Fruit fly (Drosophila melanogaster) S2 (cell line): ENCODE measurements around the gene Ublcp1.

Experiments used
- CG8478 ChIP-seq: fragments of >200 bp; optimal IDR thresholded peaks from 2 replicates; lab custom pipeline; 2018
- CTCF ChIP-seq, 2 experiments: fragments of >200 bp; optimal IDR thresholded peaks; 2 replicates each; lab custom pipeline; 2018

The Ublcp1 gene

DNA sequence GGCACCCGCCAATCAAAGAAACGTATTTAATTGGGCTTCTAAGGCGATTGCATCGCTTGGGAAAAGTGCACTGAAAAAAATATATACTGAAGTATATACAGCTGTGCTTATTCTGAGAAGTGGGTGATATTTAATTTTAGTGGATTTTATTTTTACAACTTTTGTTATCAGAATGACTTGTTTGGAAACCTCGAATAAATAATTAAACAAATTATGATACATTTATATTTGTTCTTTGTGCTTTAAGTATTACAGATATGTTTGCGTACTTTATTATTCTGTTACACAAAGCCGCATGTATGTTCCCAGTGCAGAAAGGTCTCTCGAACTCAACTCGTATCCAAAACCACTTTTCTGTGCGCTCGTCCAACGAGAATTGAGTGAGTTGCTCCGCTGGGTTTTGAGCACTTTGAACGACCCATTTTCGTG is 12.6 kb upstream of the Ublcp1 start:
- no peak for TF ChIP-seq CTCF (optimal IDR thresholded peaks at IDR 0.05; lab: Kevin White, UChicago)
- TF ChIP-seq CG8478 (lab: Kevin White, UChicago) = no peak

DNA sequence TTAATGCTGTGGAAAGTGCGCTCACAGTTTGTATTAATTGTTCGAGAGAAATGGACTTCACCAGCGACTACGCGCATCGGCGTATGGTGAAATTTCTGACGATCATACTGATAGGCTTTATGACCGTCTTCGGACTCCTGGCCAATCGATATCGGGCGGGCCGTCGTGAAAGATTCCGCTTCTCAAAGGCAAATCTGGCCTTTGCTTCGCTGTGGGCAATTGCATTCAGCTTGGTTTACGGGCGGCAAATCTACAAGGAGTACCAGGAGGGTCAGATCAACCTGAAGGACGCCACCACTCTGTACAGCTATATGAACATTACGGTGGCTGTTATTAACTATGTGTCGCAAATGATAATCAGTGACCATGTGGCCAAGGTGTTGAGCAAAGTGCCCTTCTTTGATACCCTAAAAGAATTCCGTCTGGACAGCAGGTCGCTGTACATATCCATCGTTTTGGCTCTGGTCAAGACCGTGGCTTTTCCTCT is 9.6 kb upstream of the Ublcp1 start, which contains the start of gene Gr94a:
Gene Gr94a (plus strand): TSS at position 51 of the 487 bp plus-strand sequence.
- TF ChIP-seq CG8478 (lab: Kevin White, UChicago) (no peak), CTCF (optimal IDR thresholded peaks at IDR 0.05; lab: Kevin White, UChicago) (no peak)

DNA sequence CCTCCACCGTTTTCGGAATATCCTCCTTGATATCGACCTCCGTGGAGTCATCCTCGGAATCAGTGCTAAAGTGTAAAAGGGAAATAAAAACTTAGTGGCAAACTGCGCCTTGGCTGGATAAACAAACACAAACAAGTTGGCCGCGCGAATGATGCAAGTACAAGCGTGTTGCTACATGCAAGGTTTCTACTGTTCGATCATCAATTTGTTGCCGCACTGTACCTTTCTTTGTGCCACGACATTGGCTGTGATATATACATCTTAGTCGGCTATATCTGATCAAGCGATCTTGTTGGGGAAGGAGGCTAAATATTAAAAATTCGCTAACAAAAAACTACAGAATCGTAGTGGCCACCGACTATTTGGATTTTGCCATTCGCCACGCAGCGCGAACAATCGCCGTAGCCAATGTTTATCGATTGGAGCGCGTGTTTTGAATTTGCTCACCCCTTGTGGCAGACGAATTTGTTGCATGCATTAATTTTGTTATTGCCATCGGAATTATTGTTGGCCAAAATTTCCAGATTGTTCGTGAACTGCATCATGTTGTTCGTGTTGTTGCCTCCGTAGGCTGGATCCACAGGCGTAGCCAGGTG is 8.1 kb upstream of the Ublcp1 start:
- no peak for TF ChIP-seq CG8478 (lab: Kevin White, UChicago)
- no peak for TF ChIP-seq CTCF (optimal IDR thresholded peaks at IDR 0.05; lab: Kevin White, UChicago)

DNA sequence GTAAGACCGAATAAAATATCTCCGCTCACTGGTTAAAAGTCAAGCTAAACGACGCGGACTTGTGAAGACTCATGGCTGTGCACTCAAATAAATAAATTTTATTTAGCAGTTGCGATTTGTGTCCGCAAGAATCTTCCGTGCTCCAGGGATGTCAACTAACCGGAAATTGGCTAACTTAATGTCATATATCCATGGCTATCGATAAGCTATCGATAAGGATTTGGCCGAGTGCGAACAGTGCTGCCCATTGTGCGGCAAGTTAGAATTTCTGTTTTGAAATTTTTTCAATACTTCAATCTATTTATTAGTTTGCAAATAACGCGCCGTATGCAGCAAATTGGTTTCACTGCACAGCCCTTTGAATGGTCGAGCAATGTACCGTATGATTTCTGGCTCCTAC is 7.4 kb upstream of the Ublcp1 start, which contains the start of gene p53:
Gene p53 (minus strand): TSS at position 147 of the 400 bp plus-strand sequence.
- TF ChIP-seq CG8478 (lab: Kevin White, UChicago) (no peak), CTCF (optimal IDR thresholded peaks at IDR 0.05; lab: Kevin White, UChicago) (peak in 1 of 2 experiments; percentile 3)

DNA sequence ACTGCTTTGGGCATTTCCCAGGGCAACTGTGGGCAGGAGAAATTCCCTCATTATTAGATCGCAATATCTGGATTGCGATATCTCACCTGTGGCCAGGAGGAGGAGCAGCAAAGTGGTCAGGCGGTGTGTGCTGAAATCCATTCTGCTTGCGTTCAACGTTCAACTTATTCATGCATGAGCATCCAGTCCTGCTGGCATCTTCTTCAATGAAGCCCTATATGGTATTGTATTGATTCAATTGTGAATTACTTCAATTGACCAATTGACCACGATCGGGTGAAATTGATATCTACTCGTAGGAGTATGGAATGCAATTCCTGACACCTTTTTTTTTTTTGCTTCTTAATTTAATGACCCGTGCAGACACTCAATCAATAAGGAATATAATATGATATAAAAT is 5.2 kb upstream of the Ublcp1 start:
- TF ChIP-seq CTCF (optimal IDR thresholded peaks at IDR 0.05; lab: Kevin White, UChicago) (no peak), CG8478 (lab: Kevin White, UChicago) (no peak)

DNA sequence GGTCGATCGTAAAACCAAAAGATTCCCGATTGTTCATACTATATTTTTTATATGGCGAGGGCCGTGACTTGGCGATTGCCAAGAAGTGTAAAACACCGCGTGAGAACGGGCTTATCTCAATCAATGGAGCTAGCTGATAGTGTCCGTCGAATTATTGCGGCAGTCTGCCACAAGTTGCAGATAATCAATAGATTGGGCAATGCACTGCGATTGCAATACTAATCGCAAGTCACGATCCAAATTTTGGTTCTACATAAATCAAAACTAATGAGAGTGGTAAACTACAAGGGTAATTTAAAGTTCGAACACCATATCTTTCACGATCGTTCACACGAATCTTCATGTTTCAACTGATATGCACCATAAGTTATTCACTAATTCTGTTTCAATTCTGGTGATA is 4.5 kb upstream of the Ublcp1 start:
- TF ChIP-seq CG8478 (lab: Kevin White, UChicago) = no peak
- no peak for TF ChIP-seq CTCF (optimal IDR thresholded peaks at IDR 0.05; lab: Kevin White, UChicago)

DNA sequence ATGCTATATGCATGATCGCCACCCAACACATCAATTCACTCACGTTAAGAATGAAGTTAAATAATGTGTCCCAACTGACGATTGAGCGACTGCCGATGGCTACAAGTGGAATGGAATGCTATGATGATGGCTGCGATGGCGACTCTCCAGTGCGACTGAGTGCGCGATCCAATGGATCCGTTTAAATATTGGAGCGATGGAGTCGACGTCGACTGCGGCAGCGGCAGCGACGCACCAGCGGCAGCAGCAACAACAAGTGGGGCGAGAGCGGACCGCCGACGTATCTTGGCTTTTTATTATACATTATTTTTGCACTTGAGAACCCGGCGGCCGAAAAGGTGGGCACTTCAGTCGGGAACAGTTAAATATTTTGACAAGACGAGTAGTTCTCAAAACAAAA is 3.9 kb upstream of the Ublcp1 start:
- TF ChIP-seq CTCF (optimal IDR thresholded peaks at IDR 0.05; lab: Kevin White, UChicago) (no peak), CG8478 (lab: Kevin White, UChicago) (no peak)

DNA sequence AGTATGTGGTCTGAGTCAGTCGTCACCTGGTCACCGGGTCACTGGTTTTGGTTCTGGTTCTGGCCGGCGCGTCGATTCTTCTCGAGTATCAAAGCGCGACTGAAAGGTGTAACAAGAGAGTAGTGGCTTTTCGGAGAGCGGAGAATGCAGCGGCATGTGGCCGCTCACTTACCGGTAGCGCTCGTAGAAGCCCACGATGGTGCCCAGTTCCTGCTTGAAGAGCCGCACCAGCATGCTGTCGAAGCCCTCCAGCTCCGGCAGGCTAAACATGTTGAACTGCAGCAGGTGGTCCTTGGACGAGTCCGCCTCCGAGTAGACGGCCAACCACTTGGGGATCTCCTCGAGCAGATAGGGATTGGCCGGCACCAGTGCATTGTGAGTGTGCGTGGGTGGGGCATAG is 2.4 kb upstream of the Ublcp1 start, which contains the start of gene Ctns:
Gene Ctns (minus strand): TSS at position 101 of the 400 bp plus-strand sequence.
- no peak for TF ChIP-seq CG8478 (lab: Kevin White, UChicago)
- TF ChIP-seq CTCF (optimal IDR thresholded peaks at IDR 0.05; lab: Kevin White, UChicago) = no peak

DNA sequence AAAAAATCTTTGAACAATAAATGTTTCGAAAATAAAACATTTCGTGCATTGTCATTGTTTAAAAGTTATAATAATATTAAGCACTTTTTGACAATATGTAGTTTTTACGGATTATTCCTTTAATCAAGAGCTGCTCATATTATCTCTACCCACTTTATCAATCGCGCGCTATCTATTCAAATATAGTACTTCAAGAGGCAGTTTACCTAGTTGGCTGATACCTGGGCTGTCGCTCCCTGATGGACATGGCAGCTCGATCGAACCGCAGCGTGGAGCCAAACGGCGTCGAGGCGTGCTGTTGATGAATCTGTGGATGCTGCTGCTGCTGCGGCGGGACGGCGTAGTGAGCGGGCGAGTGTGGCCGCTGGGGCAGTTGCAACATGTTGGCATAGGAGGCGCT is 1.1 kb upstream of the Ublcp1 start:
- no peak for TF ChIP-seq CTCF (optimal IDR thresholded peaks at IDR 0.05; lab: Kevin White, UChicago)
- TF ChIP-seq CG8478 (lab: Kevin White, UChicago) = no peak

DNA sequence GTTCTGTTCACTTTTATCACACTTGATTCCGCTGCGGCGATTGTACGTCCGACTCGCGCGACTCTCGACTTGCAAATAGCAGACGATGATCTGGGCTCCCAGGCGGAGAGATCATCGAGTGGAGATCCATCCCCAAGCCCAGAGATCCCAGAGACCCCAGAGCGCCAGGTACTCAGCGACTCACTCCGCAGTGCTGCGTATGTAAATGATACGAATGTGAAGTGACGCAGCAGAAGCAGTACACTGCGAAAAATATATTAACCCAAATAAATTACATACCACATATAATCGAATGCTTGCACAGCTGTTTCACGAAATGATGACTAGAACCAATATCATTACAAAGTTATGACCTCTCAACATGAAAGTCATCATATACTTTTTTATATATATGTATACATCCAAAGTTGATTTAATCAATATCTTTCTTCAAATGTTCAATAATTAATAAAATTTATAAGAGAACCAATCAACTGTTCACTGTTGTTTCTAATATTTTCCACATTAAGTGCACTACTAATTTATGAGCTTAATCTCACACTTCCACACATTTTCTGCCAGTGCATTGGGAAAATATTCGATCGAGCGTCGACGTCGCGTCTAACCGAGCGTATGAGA is 6.0 kb downstream of the Ublcp1 start, which contains the start of gene CG17111:
Gene CG17111 (minus strand): TSS at position 51 of the 618 bp plus-strand sequence.
- TF ChIP-seq CG8478 (lab: Kevin White, UChicago) = no peak
- TF ChIP-seq CTCF (optimal IDR thresholded peaks at IDR 0.05; lab: Kevin White, UChicago) = no peak

DNA sequence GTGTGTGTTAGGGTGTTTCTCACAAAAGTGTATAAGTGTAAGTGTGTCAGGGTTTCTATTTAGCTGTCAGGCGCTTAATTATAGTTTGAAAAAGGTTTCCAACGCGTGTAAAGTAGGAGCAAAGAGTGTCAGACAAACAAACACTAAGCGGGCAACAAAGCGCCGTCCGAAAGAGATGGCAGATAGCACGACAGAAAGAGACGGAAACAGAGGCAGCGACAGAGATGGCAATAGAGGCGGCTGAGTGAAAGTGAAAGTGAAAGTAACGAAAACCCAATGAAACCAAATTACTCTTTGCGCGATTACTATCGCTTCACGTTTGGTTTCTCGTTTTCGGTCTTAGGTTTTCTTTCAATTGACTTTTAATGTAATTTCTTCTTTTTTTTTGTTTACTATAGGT is 13.2 kb downstream of the Ublcp1 start:
- TF ChIP-seq CTCF (optimal IDR thresholded peaks at IDR 0.05; lab: Kevin White, UChicago) = no peak
- TF ChIP-seq CG8478 (lab: Kevin White, UChicago) = no peak

DNA sequence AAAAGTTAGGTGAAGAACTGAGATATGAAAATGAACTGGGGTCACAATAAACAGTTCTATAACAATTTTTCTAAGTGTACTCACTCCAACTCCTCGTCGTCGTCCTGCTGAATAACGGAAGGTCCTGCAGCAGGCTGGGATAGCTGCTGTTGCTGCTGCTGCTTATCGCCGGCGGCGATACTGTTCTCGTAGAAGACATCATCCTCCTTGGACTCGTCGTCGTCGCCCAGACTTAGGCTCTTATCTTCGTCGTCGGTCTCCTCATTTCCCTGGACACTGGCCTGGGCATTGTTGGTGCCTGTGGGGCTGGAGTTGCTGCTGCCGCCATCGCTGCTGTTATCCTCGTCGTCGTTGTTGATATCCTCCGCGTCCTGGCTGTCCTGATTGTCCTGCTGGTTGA is 20.0 kb downstream of the Ublcp1 start:
- TF ChIP-seq CG8478 (lab: Kevin White, UChicago) = no peak
- TF ChIP-seq CTCF (optimal IDR thresholded peaks at IDR 0.05; lab: Kevin White, UChicago) = no peak

DNA sequence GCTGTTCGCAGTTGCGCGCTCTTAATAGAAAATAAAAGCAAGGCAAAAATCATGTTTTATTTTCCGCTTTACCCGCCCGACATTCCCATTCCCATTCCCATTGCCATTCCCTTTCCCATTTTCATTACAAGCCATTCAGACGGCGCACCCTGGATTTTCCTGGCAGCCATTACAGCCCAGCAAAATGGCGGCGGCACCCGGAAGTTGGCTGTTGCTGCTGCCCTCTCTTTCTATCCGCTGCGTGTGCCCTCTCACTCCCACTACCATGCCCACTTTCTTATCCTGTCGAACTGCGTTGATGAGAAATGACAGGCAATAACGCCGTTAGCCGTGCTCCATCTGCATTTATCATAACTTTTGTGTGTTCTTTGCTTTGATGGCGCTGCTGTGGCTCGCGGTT is 27.0 kb downstream of the Ublcp1 start:
- no peak for TF ChIP-seq CG8478 (lab: Kevin White, UChicago)
- TF ChIP-seq CTCF (optimal IDR thresholded peaks at IDR 0.05; lab: Kevin White, UChicago) = no peak

DNA sequence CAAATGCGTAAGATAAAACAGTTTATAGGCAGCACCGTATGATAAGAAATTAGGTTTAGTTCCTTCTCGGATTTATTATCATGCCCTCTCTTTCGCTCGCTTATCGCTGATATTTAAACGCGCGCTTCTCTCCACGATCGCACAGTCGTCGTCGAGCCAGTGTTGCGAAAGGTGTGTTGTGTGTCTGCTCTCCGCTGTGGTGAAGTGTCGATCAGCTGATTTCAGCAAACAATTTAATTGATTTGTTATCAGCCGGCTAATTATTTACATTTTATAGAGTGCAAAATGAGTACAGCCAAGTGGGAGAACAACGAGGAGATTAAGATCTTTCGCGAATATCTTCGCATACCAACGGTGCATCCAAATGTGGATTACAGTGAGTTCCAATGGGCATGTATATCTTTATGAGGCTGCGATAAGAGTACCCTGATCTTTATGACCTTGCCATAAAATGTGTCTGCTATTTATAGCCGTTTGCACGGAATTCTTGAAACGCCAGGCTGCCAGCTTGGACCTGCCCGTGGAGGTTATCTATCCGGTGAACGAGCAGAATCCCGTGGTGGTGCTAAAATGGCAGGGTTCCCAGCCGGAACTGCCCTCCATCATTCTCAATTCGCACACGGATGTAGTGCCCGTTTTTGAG is 30.4 kb downstream of the Ublcp1 start, which contains the start of the genes CG17110 and CG6726:
Gene CG17110 (plus strand): TSS at position 139 of the 643 bp plus-strand sequence.
Gene CG6726 (plus strand): TSS at position 139 of the 643 bp plus-strand sequence.
- no peak for TF ChIP-seq CTCF (optimal IDR thresholded peaks at IDR 0.05; lab: Kevin White, UChicago)
- no peak for TF ChIP-seq CG8478 (lab: Kevin White, UChicago)

DNA sequence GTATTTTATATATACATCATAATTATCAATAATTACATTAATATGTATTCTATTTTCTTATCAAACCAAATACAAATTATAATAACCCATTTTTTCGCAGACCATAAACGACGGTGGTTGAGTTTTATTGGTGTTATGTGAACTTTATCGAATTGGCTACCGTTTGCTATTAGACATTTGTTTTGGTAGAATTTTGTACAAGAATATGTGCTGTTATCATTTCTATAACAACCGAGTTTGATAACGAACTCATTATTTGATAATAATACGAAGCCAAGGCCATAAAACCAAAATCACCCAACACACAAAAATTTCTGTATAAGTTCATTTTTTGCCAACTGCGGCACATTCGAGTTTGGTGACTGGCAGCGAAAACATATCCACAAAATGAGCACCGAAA is 34.1 kb downstream of the Ublcp1 start, which contains the start of gene CG17109:
Gene CG17109 (plus strand): TSS at position 345 of the 400 bp plus-strand sequence.
- TF ChIP-seq CG8478 (lab: Kevin White, UChicago) (no peak), CTCF (optimal IDR thresholded peaks at IDR 0.05; lab: Kevin White, UChicago) (no peak)
